Fruit fly (Drosophila melanogaster): ENCODE results near the gene CG11889.

The CG11889 gene

dm6 chr3R:25232271-25232989 is 37.6 kb upstream of the CG11889 start, which contains the start of gene Cad96Cb (continued):
- TF ChIP-seq oc (tag; optimal IDR thresholded peaks at IDR 0.05) (peak; percentile 34), Pdp1 (GFP tag; optimal IDR thresholded peaks at IDR 0.05) (peak; percentile 71 to 81), CG16813 (GFP tag; IDR thresholded peaks at IDR 0.05; ENCODE audit: partially characterized antibody) (no peak), HLH4C (GFP tag; IDR thresholded peaks at IDR 0.05; ENCODE audit: partially characterized antibody) (no peak), CG3163 (GFP tag; optimal IDR thresholded peaks at IDR 0.05) (peak; percentile 58), CG6175 (GFP tag; IDR thresholded peaks at IDR 0.05) (0 out of 3 replicates have a peak, but pooled peaks have one; percentile 41), Tbp (GFP tag; optimal IDR thresholded peaks at IDR 0.05) (no peak), Dip2 (GFP tag; IDR thresholded peaks at IDR 0.05) (no peak), CG31441 (GFP tag; IDR thresholded peaks at IDR 0.05) (peak; percentile 94), CG12071 (GFP tag; optimal IDR thresholded peaks at IDR 0.05) (peak; percentile 43), eve (GFP tag; optimal IDR thresholded peaks at IDR 0.05) (no peak), CG12659 (GFP tag; optimal IDR thresholded peaks at IDR 0.05) (peak; percentile 87), gce (GFP tag; IDR thresholded peaks at IDR 0.05) (0 out of 3 replicates have a peak, but pooled peaks have one; percentile 35), Lpt (GFP tag; optimal IDR thresholded peaks at IDR 0.05) (no peak), CG13123 (GFP tag; optimal IDR thresholded peaks at IDR 0.05) (peak; percentile 7), Med (GFP tag) (peak; percentile 93), vvl (GFP tag; IDR thresholded peaks at IDR 0.05) (peak; percentile 63), CG13894 (tag; optimal IDR thresholded peaks at IDR 0.05) (no peak), CG12769 (tag; optimal IDR thresholded peaks at IDR 0.05) (no peak), pfk (GFP tag; optimal IDR thresholded peaks at IDR 0.05) (no peak), kah (GFP tag; optimal IDR thresholded peaks at IDR 0.05) (peak; percentile 80), lbe (GFP tag; optimal IDR thresholded peaks at IDR 0.05) (no peak), Dbx (GFP tag; IDR thresholded peaks at IDR 0.05) (no peak), CG8944 (GFP tag; optimal IDR thresholded peaks at IDR 0.05) (peak; percentile 75), al (GFP tag; IDR thresholded peaks at IDR 0.05) (no peak), CG13624 (GFP tag; optimal IDR thresholded peaks at IDR 0.05) (no peak), mirr (GFP tag; optimal IDR thresholded peaks at IDR 0.05) (no peak), CG31388 (GFP tag; optimal IDR thresholded peaks at IDR 0.05) (peak; percentile 18), p53 (GFP tag; optimal IDR thresholded peaks at IDR 0.05) (no peak), odd (GFP tag; optimal IDR thresholded peaks at IDR 0.05) (peak; percentile 90), CG15073 (GFP tag; optimal IDR thresholded peaks at IDR 0.05) (peak; percentile 20), insv (GFP tag; optimal IDR thresholded peaks at IDR 0.05) (peak in 1 of 2 experiments; percentile 3), Fer1 (GFP tag; optimal IDR thresholded peaks at IDR 0.05) (no peak), CG17912 (GFP tag; optimal IDR thresholded peaks at IDR 0.05) (no peak), Hr39 (optimal IDR thresholded peaks at IDR 0.05) (no peak), CG31365 (tag; optimal IDR thresholded peaks at IDR 0.05) (no peak), emc (GFP tag; optimal IDR thresholded peaks at IDR 0.05) (peak; percentile 49), CG13287 (GFP tag; IDR thresholded peaks at IDR 0.05; ENCODE audit: partially characterized antibody) (no peak), Oli (tag; optimal IDR thresholded peaks at IDR 0.05) (peak; percentile 90), ro (GFP tag; IDR thresholded peaks at IDR 0.05) (no peak), grn (GFP tag; optimal IDR thresholded peaks at IDR 0.05) (peak; percentile 0), CHES-1-like (GFP tag; optimal IDR thresholded peaks at IDR 0.05) (peak; percentile 52), HLHmδ (GFP tag; optimal IDR thresholded peaks at IDR 0.05) (no peak), CG9876 (GFP tag; optimal IDR thresholded peaks at IDR 0.05) (peak; percentile 27), Gsc (GFP tag; IDR thresholded peaks at IDR 0.05) (no peak), chm (GFP tag; IDR thresholded peaks at IDR 0.05) (0 out of 2 replicates have a peak, but pooled peaks have one; percentile 10), Sin3A (optimal IDR thresholded peaks at IDR 0.05) (no peak), Dref (GFP tag; IDR thresholded peaks at IDR 0.05) (no peak), CG4820 (GFP tag; optimal IDR thresholded peaks at IDR 0.05) (peak; percentile 89), Mes4 (GFP tag; optimal IDR thresholded peaks at IDR 0.05) (peak; percentile 85), CG13424 (tag; optimal IDR thresholded peaks at IDR 0.05) (peak; percentile 86)
